Worm (Caenorhabditis elegans) whole organism, L2 larva: ENCODE measurements around the gene exh-1.

ENCODE experiments used
- C34F6.9 ChIP-seq: fragments of 150-350 bp; optimal IDR thresholded peaks from 2 replicates; lab custom pipeline; 2014; ENCODE audit warnings: missing biosample characterization, missing genetic modification characterization
- F13H6.1 ChIP-seq: sonication (generic microtip); optimal IDR thresholded peaks from 2 replicates; lab custom pipeline; 2016; ENCODE audit warnings: missing genetic modification characterization, missing compliant biosample characterization
- R02D3.7 ChIP-seq: fragments of 150-350 bp; optimal IDR thresholded peaks from 2 replicates; lab custom pipeline; 2014; ENCODE audit warnings: missing biosample characterization, missing genetic modification characterization
- Y55F3AM.14 ChIP-seq: fragments of 200-800 bp; sonication (Bioruptor generic); optimal IDR thresholded peaks from 2 replicates; lab custom pipeline; 2018; ENCODE audit warnings: mild to moderate bottlenecking, missing genetic modification characterization, missing compliant biosample characterization
- ZK546.5 ChIP-seq: sonication (generic microtip); optimal IDR thresholded peaks from 2 replicates; lab custom pipeline; 2017; ENCODE audit warnings: missing biosample characterization, missing genetic modification characterization
- alr-1 ChIP-seq: fragments of 150-350 bp; optimal IDR thresholded peaks from 2 replicates; lab custom pipeline; 2014; ENCODE audit warnings: missing biosample characterization, missing genetic modification characterization
- ama-1 ChIP-seq: fragments of 150-350 bp; optimal IDR thresholded peaks from 2 replicates; lab custom pipeline; 2018; ENCODE audit warnings: inconsistent platforms
- blmp-1 ChIP-seq: sonication (generic microtip); optimal IDR thresholded peaks from 2 replicates; lab custom pipeline; 2017; ENCODE audit warnings: missing genetic modification characterization, mild to moderate bottlenecking, missing compliant biosample characterization, antibody characterized with exemption, moderate library complexity; ENCODE audit not compliant: insufficient read depth
- ceh-16 ChIP-seq: fragments of 150-350 bp; optimal IDR thresholded peaks from 2 replicates; lab custom pipeline; 2014; ENCODE audit warnings: missing biosample characterization, missing genetic modification characterization
- ceh-82 ChIP-seq: fragments of 150-350 bp; optimal IDR thresholded peaks from 2 replicates; lab custom pipeline; 2014; ENCODE audit warnings: missing biosample characterization, missing genetic modification characterization
- crh-2 ChIP-seq: sonication (generic microtip); optimal IDR thresholded peaks from 2 replicates; lab custom pipeline; 2017; ENCODE audit warnings: missing biosample characterization, missing genetic modification characterization
- dmd-4 ChIP-seq: sonication (generic microtip); optimal IDR thresholded peaks from 2 replicates; lab custom pipeline; 2017; ENCODE audit warnings: missing biosample characterization, missing genetic modification characterization
- egl-27 ChIP-seq: sonication (generic microtip); optimal IDR thresholded peaks from 3 replicates; lab custom pipeline; 2017; ENCODE audit warnings: missing biosample characterization, missing genetic modification reagents, missing genetic modification characterization
- elt-1 ChIP-seq: fragments of 150-350 bp; optimal IDR thresholded peaks from 2 replicates; lab custom pipeline; 2014; ENCODE audit warnings: missing biosample characterization, missing genetic modification characterization
- elt-3 ChIP-seq: sonication (generic microtip); optimal IDR thresholded peaks from 2 replicates; lab custom pipeline; 2017; ENCODE audit warnings: missing biosample characterization, missing genetic modification characterization
- gmeb-1 ChIP-seq: fragments of 150-350 bp; optimal IDR thresholded peaks from 2 replicates; lab custom pipeline; 2014; ENCODE audit warnings: missing biosample characterization, missing genetic modification characterization
- lin-11 ChIP-seq: fragments of 150-350 bp; sonication (generic microtip); optimal IDR thresholded peaks from 2 replicates; lab custom pipeline; 2014; ENCODE audit warnings: missing biosample characterization, missing genetic modification characterization, inconsistent platforms, mixed read lengths
- lin-13 ChIP-seq: fragments of 150-350 bp; optimal IDR thresholded peaks from 2 replicates; lab custom pipeline; 2014; ENCODE audit warnings: missing biosample characterization, missing genetic modification reagents, missing genetic modification characterization
- lin-39 ChIP-seq: fragments of 150-350 bp; optimal IDR thresholded peaks from 2 replicates; lab custom pipeline; 2014; ENCODE audit warnings: missing biosample characterization, missing genetic modification reagents, missing genetic modification characterization
- mdl-1 ChIP-seq, 2 experiments: fragments of 150-350 bp in 1 of 2; sonication (generic microtip) in 1 of 2; optimal IDR thresholded peaks; 2 replicates each; lab custom pipeline; 2017; ENCODE audit warnings: missing biosample characterization in 2 of 2, missing genetic modification characterization in 2 of 2
- nhr-12 ChIP-seq: fragments of 150-350 bp; optimal IDR thresholded peaks from 2 replicates; lab custom pipeline; 2014; ENCODE audit warnings: missing biosample characterization, missing genetic modification characterization
- nhr-129 ChIP-seq: fragments of 150-350 bp; optimal IDR thresholded peaks from 2 replicates; lab custom pipeline; 2014; ENCODE audit warnings: missing biosample characterization, missing genetic modification characterization
- nhr-21 ChIP-seq: fragments of 150-350 bp; optimal IDR thresholded peaks from 2 replicates; lab custom pipeline; 2014; ENCODE audit warnings: missing biosample characterization, missing genetic modification characterization
- nhr-23 ChIP-seq: fragments of 150-350 bp; optimal IDR thresholded peaks from 2 replicates; lab custom pipeline; 2014; ENCODE audit warnings: missing biosample characterization, missing genetic modification reagents, missing genetic modification characterization
- nhr-237 ChIP-seq: fragments of 150-350 bp; optimal IDR thresholded peaks from 2 replicates; lab custom pipeline; 2014; ENCODE audit warnings: missing biosample characterization, missing genetic modification characterization
- nhr-25 ChIP-seq: fragments of 150-350 bp; sonication (generic microtip); optimal IDR thresholded peaks from 3 replicates; lab custom pipeline; 2014; ENCODE audit warnings: missing biosample characterization, missing genetic modification characterization
- skn-1 ChIP-seq: sonication (generic microtip); optimal IDR thresholded peaks from 2 replicates; lab custom pipeline; 2017; ENCODE audit warnings: missing biosample characterization, missing genetic modification characterization
- sma-3 ChIP-seq: sonication (generic microtip); optimal IDR thresholded peaks from 2 replicates; lab custom pipeline; 2016; ENCODE audit warnings: missing genetic modification reagents, missing genetic modification characterization, missing compliant biosample characterization
- sma-9 ChIP-seq, 2 experiments: fragments of 150-350 bp in 1 of 2; sonication (generic microtip) in 1 of 2; optimal IDR thresholded peaks; 2 replicates each; lab custom pipeline; 2014 to 2016; ENCODE audit warnings: missing genetic modification characterization in 2 of 2, mild to moderate bottlenecking in 1 of 2, missing biosample characterization in 1 of 2, missing compliant biosample characterization in 1 of 2, missing genetic modification reagents in 1 of 2, moderate library complexity in 1 of 2
- unc-39 ChIP-seq: fragments of 150-350 bp; optimal IDR thresholded peaks from 2 replicates; lab custom pipeline; 2014; ENCODE audit warnings: missing biosample characterization, missing genetic modification characterization
- zag-1 ChIP-seq: fragments of 150-350 bp; optimal IDR thresholded peaks from 2 replicates; lab custom pipeline; 2014; ENCODE audit warnings: missing biosample characterization, missing genetic modification characterization
- ztf-1 ChIP-seq: fragments of 200-800 bp; sonication (Bioruptor generic); conservative IDR thresholded peaks from 2 replicates; pipeline ENCODE4 v1.3.6; 2022; ENCODE audit warnings: missing genetic modification characterization, missing compliant biosample characterization
- ztf-11 ChIP-seq: sonication (generic microtip); optimal IDR thresholded peaks from 2 replicates; lab custom pipeline; 2017; ENCODE audit warnings: missing biosample characterization, missing genetic modification characterization
- ztf-4 ChIP-seq: fragments of 150-350 bp; optimal IDR thresholded peaks from 2 replicates; lab custom pipeline; 2014; ENCODE audit warnings: missing biosample characterization, missing genetic modification characterization

The exh-1 gene

DNA sequence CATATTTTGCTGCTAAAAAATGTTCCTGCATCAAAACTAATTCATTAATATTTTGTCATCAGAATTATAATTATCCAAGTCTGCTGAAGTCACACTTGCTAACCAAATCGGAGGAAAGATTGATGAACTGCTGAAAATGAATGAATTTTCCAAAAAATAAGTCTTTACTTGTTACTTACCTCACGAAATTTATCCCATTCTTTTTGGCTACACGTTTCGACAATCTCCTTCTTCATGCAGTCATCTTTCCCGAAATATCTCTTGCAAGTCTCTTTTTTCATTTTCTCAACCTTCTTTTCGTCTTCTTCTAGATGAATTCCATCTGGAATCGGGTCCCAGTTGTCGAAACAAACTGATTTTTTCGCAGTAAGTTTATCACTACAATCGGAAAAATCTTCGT, 1.5 kb downstream of the exh-1 start:
- no peak for TF ChIP-seq blmp-1 (tag; lab: Kevin White, UChicago)
- TF ChIP-seq nhr-237 (tag; lab: Kevin White, UChicago): no peak
- TF ChIP-seq sma-3 (GFP tag; lab: Kevin White, UChicago): no peak
- no peak for TF ChIP-seq R02D3.7 (tag; lab: Kevin White, UChicago)
- no peak for TF ChIP-seq alr-1 (tag; lab: Kevin White, UChicago)
- no peak for TF ChIP-seq unc-39 (tag; lab: Kevin White, UChicago)
- no peak for TF ChIP-seq lin-13
- no peak for TF ChIP-seq ama-1
- no peak for TF ChIP-seq lin-11 (tag; lab: Kevin White, UChicago)

DNA sequence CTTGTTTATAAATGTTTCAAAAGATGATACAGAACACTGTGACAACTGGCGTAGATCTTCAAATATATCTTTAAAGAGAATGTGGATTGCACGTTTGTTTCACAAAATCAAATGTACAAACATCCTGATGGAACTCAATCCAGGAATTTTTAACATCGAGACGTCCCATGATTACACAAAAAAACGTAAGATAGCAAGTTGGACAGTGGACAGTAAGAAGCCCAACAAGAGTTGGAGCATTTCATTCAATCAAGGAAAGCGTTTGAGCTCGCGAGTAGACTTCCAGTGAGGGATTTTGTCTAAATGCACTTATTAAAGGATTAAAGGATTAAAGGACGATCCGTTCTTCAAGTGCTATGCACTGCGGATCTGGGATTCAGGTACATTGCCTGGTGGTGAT, 2.4 kb downstream of the exh-1 start, which contains the start of gene C36C5.12:
Gene C36C5.12 (minus strand): TSS at position 101 of the 400 bp plus-strand sequence.
- TF ChIP-seq gmeb-1 (no peak), nhr-25 (no peak), egl-27 (tag; lab: Kevin White, UChicago) (no peak), lin-39 (tag; lab: Kevin White, UChicago) (no peak), mdl-1 (tag; optimal IDR thresholded peaks at IDR 0.05; lab: Kevin White, UChicago) (no peak), ama-1 (no peak), ceh-16 (tag; lab: Kevin White, UChicago) (no peak), nhr-129 (tag; lab: Kevin White, UChicago) (no peak), dmd-4 (tag; lab: Kevin White, UChicago) (no peak), lin-13 (no peak), blmp-1 (tag; lab: Kevin White, UChicago) (no peak), ztf-1 (GFP tag; lab: Robert Waterston, UW) (no peak), skn-1 (no peak), C34F6.9 (no peak), sma-9 (GFP tag; optimal IDR thresholded peaks at IDR 0.05; lab: Kevin White, UChicago) (no peak), sma-9 (tag; optimal IDR thresholded peaks at IDR 0.05; lab: Kevin White, UChicago) (no peak), alr-1 (tag; lab: Kevin White, UChicago) (no peak), ztf-4 (tag; lab: Kevin White, UChicago) (no peak), nhr-12 (tag; lab: Kevin White, UChicago) (no peak), lin-11 (tag; lab: Kevin White, UChicago) (no peak)

DNA sequence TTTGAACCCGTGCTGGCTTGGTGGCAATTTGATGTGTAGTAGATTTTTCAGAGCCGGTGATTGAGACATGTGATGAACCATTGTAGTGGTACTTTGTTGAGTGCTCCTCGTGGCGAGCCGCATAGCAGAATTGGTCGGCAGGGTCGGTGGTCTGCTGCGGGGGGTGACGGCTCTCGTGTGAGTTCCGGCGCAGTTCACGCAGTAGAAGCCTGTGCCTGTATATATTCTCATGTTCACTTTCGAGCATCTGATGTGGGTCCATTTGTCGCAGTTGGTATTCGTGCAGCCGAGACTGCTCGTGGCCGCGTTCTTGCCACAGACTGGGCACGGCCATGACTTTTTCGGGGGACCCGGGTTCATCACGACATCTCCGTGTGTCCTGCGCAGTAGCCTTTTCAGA, 5.4 kb downstream of the exh-1 start:
- TF ChIP-seq sma-3 (GFP tag; lab: Kevin White, UChicago) (no peak), ZK546.5 (no peak), nhr-23 (tag; lab: Kevin White, UChicago) (no peak), zag-1 (no peak), elt-1 (no peak), crh-2 (no peak), ceh-82 (no peak), nhr-12 (tag; lab: Kevin White, UChicago) (no peak), lin-39 (tag; lab: Kevin White, UChicago) (no peak), ama-1 (no peak), ztf-1 (GFP tag; lab: Robert Waterston, UW) (no peak), F13H6.1 (no peak), lin-11 (tag; lab: Kevin White, UChicago) (no peak), skn-1 (no peak), nhr-21 (tag; lab: Kevin White, UChicago) (no peak)

DNA sequence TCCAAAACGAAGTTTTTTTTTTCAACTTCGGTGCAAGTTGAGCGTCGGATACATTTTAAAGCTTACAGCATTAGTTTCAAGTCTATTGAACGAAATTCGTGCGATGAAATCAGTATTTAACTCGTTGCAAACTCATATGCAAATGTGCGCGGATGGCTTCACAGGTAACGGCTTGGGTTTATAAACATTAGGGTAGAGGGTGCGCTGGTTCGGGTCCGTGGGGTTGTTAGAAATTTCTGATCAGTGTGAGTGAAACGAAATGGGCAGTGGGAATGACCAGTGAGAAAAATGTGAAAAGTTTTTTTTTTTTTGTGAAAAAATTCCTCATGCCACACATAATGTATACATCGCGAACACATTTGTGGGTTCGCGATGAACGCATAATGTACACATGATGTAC, 6.3 kb downstream of the exh-1 start:
- no peak for TF ChIP-seq Y55F3AM.14 (GFP tag; lab: Kevin White, UChicago)
- TF ChIP-seq dmd-4 (tag; lab: Kevin White, UChicago): no peak
- TF ChIP-seq nhr-129 (tag; lab: Kevin White, UChicago): no peak
- no peak for TF ChIP-seq elt-1
- TF ChIP-seq ztf-11 (tag; lab: Kevin White, UChicago): no peak

DNA sequence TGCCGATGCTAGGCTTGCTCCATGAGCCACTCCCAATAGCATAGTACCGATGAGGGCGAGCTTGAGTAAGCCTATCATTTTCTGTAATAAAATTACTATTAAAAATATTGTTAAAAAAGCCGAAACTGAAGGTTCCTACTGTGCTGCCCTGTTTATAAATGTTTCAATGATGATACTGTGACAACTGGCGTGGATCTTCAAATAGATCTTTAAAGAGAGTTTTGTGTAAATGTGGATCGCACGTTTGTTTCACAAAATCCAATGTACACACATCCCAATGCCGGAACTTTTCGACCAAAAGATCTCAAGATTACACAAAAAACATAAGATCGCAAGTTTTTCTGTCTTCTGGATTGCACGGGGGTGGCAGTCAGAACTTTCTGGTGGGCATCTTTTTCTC, 8.6 kb downstream of the exh-1 start, which contains the start of gene C36C5.14:
Gene C36C5.14 (minus strand): TSS at position 101 of the 400 bp plus-strand sequence.
- TF ChIP-seq ceh-16 (tag; lab: Kevin White, UChicago): no peak
- no peak for TF ChIP-seq unc-39 (tag; lab: Kevin White, UChicago)
- no peak for TF ChIP-seq nhr-237 (tag; lab: Kevin White, UChicago)
- TF ChIP-seq elt-3: no peak
- no peak for TF ChIP-seq nhr-12 (tag; lab: Kevin White, UChicago)
- no peak for TF ChIP-seq sma-9 (GFP tag; optimal IDR thresholded peaks at IDR 0.05; lab: Kevin White, UChicago)
- TF ChIP-seq sma-9 (tag; optimal IDR thresholded peaks at IDR 0.05; lab: Kevin White, UChicago): no peak
- TF ChIP-seq, all 48 proteins: peak for 0
